Worm (Caenorhabditis elegans) whole organism, L4/young adult: ENCODE measurements around the gene athp-2.

Experiments
- W03F9.2 ChIP-seq: fragments of 150-350 bp; optimal IDR thresholded peaks from 2 replicates; lab custom pipeline; 2014; ENCODE audit warnings: missing biosample characterization, missing genetic modification characterization
- dao-5 ChIP-seq: sonication (generic microtip); optimal IDR thresholded peaks from 2 replicates; lab custom pipeline; 2016; ENCODE audit warnings: missing genotype, missing genetic modification characterization, moderate library complexity, missing compliant biosample characterization
- him-1 ChIP-seq: sonication (generic microtip); optimal IDR thresholded peaks from 2 replicates; lab custom pipeline; 2016; ENCODE audit warnings: missing genotype, missing genetic modification reagents, missing genetic modification characterization, missing compliant biosample characterization

Gene athp-2

ce11 chrII:4324061-4324460, 15.9 kb upstream of the athp-2 start, which contains the start of gene mog-2:
TSS of gene mog-2 (plus strand) at chrII:4324361.
- no peak for TF ChIP-seq W03F9.2
- no peak for TF ChIP-seq him-1
- no peak for TF ChIP-seq dao-5 (tag; lab: Kevin White, UChicago)

DNA sequence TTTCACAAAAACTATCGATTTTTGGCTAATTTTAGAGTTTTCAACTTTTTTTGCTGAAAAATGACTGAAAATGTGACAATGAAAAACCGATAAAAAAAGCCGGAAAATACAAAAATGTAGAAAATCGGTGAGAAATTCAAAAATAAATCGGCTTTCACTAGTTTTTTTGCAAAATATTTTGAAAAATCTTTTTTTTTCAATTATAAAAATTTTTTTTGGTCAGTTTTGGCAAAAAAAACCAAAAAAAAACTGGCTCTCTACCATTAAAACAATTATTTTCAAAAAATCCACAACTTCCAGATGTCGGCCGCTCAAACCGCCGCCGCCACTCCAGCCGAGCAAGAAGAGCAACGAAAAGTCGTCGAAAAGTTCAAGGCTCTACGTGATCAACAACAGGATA, 13.6 kb upstream of the athp-2 start, which contains the start of gene pfd-2:
Gene pfd-2 (plus strand): TSS at position 301 of the 400 bp plus-strand sequence.
- TF ChIP-seq dao-5 (tag; lab: Kevin White, UChicago) (no peak), W03F9.2 (no peak), him-1 (no peak)

DNA sequence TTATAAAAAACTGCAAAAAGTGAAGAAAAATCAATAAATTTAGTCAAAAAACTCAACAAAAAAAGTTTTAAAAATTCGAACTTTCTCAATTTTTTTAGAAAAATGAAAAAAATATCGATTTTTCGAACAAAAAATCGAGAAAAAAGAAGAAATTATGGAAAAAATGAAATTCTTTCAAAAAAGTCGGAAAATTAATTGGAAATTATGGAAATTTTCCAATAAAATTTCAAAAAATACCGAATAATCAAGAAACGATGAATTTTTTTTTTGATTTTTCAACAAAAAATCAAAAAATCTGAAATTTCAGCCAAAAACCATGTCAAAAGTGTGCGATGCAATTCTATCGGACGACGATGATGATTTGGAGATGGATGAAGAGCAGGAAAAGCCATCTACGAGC, 11.3 kb upstream of the athp-2 start, which contains the start of gene H20J04.4:
Gene H20J04.4 (plus strand): TSS at position 301 of the 400 bp plus-strand sequence.
- TF ChIP-seq dao-5 (tag; lab: Kevin White, UChicago) (no peak), W03F9.2 (no peak)

ce11 chrII:4334448-4334847, 5.5 kb upstream of the athp-2 start, which contains the start of gene madf-3:
TSS of gene madf-3 (plus strand) at chrII:4334748.
- TF ChIP-seq dao-5 (tag; lab: Kevin White, UChicago) (no peak), him-1 (no peak), W03F9.2 (no peak)

DNA sequence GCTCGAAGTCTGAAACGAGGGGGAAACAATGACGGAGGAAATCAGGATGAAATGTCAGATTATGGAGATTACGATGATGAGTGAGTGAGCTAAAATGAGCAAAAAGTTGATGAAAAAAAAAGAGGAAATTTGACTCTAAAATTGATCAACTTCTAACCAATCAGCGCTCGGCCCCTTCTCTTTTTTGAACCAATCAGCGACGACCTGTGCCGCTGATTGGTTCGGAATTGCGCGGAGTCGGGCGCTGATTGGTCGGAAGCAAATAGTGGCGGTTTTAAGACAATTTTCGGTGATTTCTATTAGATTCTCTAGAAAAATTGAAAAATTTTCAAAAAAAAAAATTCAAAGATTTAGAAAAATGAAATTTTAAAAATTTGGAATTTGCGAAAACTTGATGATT, 2.3 kb upstream of the athp-2 start:
- TF ChIP-seq him-1 (no peak), dao-5 (tag; lab: Kevin White, UChicago) (no peak)

- TF ChIP-seq W03F9.2 (no peak), dao-5 (tag; lab: Kevin White, UChicago) (no peak), him-1 (no peak)
Observed at ce11 chrII:4341484-4341883, 1.5 kb downstream of the athp-2 start.

- TF ChIP-seq him-1: no peak
- no peak for TF ChIP-seq W03F9.2
- no peak for TF ChIP-seq dao-5 (tag; lab: Kevin White, UChicago)
Observed at ce11 chrII:4344317-4344716, 4.3 kb downstream of the athp-2 start.

DNA sequence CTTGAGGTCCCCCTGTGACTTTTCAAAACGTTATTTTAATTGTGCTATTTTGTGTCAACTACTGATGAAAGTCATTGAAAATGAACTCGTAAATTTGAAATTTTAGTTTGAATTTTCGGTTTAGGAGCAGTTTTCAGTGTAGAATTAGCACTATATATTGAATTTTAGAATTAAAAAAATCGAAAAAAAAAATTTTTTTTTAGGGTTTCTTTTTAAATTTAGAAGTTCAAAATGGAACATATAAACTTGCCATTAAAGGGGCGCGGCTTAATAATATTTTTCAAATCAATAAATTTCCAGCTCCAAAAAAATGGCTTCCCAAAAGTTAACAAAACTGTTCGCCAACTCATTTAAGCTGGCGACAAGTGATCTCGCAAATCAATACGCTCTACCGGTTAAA, 10.9 kb downstream of the athp-2 start, which contains the start of gene H20J04.9:
Gene H20J04.9 (plus strand): TSS at position 301 of the 400 bp plus-strand sequence.
- no peak for TF ChIP-seq dao-5 (tag; lab: Kevin White, UChicago)
- TF ChIP-seq him-1: no peak
- TF ChIP-seq W03F9.2: no peak

- TF ChIP-seq dao-5 (tag; lab: Kevin White, UChicago): no peak
- no peak for TF ChIP-seq W03F9.2
- TF ChIP-seq him-1: no peak
Observed at ce11 chrII:4355217-4355616, 15.2 kb downstream of the athp-2 start, which contains the start of the genes H20J04.7 and H20J04.1. TSS of gene H20J04.7 (minus strand) at chrII:4355317. TSS of gene H20J04.1 (plus strand) at chrII:4355613.

ce11 chrII:4358765-4359164, 18.8 kb downstream of the athp-2 start, which contains the start of gene lat-2:
TSS of gene lat-2 (plus strand) at chrII:4359065.
- no peak for TF ChIP-seq him-1
- TF ChIP-seq dao-5 (tag; lab: Kevin White, UChicago): no peak
- no peak for TF ChIP-seq W03F9.2

ce11 chrII:4359219-4359618, 19.2 kb downstream of the athp-2 start:
- no peak for TF ChIP-seq W03F9.2
- TF ChIP-seq dao-5 (tag; lab: Kevin White, UChicago): no peak

DNA sequence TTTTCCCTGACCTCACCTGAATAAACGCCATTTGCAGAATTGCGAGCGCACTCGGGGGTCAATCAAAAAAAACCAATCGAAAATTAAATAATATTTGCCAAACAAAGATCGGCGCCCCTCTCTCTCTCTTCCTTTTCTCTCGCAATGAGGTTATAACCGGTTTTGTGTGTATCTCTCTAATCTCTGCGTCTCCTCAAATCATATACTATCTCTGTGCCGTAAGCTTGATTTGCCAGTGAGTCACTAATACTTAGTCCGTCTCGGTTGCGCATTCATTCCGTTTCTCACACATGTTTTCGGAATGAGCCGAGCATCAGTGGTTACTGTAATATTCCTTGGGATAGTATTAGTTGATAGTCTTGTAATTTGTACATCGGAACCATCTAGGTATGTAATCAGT, 22.1 kb downstream of the athp-2 start:
- TF ChIP-seq W03F9.2 (no peak), dao-5 (tag; lab: Kevin White, UChicago) (no peak), him-1 (no peak)

ce11 chrII:4367923-4368322, 27.9 kb downstream of the athp-2 start, which contains the start of gene try-9:
TSS of gene try-9 (plus strand) at chrII:4368223.
- TF ChIP-seq W03F9.2 (no peak), him-1 (no peak), dao-5 (tag; lab: Kevin White, UChicago) (no peak)

- TF ChIP-seq W03F9.2 (no peak), dao-5 (tag; lab: Kevin White, UChicago) (no peak), him-1 (no peak)
Observed at ce11 chrII:4369715-4370114, 29.7 kb downstream of the athp-2 start.

- no peak for TF ChIP-seq dao-5 (tag; lab: Kevin White, UChicago)
- TF ChIP-seq him-1: no peak
Observed at ce11 chrII:4370842-4371241, 30.9 kb downstream of the athp-2 start.

ce11 chrII:4372406-4372805, 32.4 kb downstream of the athp-2 start, which contains the start of gene paic-1:
TSS of gene paic-1 (minus strand) at chrII:4372525.
- TF ChIP-seq W03F9.2 (no peak), dao-5 (tag; lab: Kevin White, UChicago) (no peak), him-1 (no peak)
